Worm (Caenorhabditis elegans) whole organism, midembryonic: Measurements from ENCODE around the gene slc-36.5.
"Not testable (repeated sequence)": the region's sequence is repeated elsewhere in the genome, so short reads cannot be mapped to it uniquely, and the experiment has no call there.

Experiments
- cog-1 ChIP-seq: sonication (generic microtip); optimal IDR thresholded peaks from 2 replicates; lab custom pipeline; 2016; ENCODE audit warnings: missing genetic modification characterization, missing compliant biosample characterization
- flt-1 ChIP-seq: fragments of 200-800 bp; sonication (Bioruptor generic); IDR thresholded peaks from 2 replicates; pipeline ENCODE4 v1.3.6; 2022; ENCODE audit warnings: missing genetic modification characterization, missing compliant biosample characterization
- klf-2 ChIP-seq: fragments of 200-800 bp; sonication (Bioruptor generic); conservative IDR thresholded peaks from 2 replicates; pipeline ENCODE4 v1.3.6; 2022; ENCODE audit warnings: missing genetic modification reagents, missing genetic modification characterization, missing compliant biosample characterization
- med-1 ChIP-seq: sonication (generic microtip); optimal IDR thresholded peaks from 2 replicates; lab custom pipeline; 2017; ENCODE audit warnings: missing genetic modification characterization, mild to moderate bottlenecking, missing compliant biosample characterization, antibody characterized with exemption, missing genetic modification reagents; ENCODE audit not compliant: insufficient read depth
- ref-1 ChIP-seq: fragments of 200-800 bp; sonication (Bioruptor generic); conservative IDR thresholded peaks from 2 replicates; pipeline ENCODE4 v1.3.6; 2022; ENCODE audit warnings: missing genetic modification reagents, missing genetic modification characterization, missing compliant biosample characterization
- tab-1 ChIP-seq: fragments of 200-800 bp; sonication (Bioruptor generic); IDR thresholded peaks from 2 replicates; pipeline ENCODE4 v1.3.6; 2022; ENCODE audit warnings: missing genetic modification characterization, missing compliant biosample characterization
- ztf-29 ChIP-seq: fragments of 200-800 bp; sonication (Bioruptor generic); IDR thresholded peaks from 2 replicates; pipeline ENCODE4 v1.3.6; 2022; ENCODE audit warnings: missing genetic modification reagents, missing genetic modification characterization, missing compliant biosample characterization

ce11 chrII:6907657-6908056 lies 30.8 kb upstream of the slc-36.5 start, which contains the start of gene B0252.3:
- not testable (repeated sequence) for TF ChIP-seq med-1 (GFP tag; lab: Kevin White, UChicago); ref-1 (GFP tag; lab: Robert Waterston, UW); flt-1 (GFP tag; lab: Robert Waterston, UW); klf-2 (GFP tag; lab: Robert Waterston, UW); cog-1 (tag; lab: Kevin White, UChicago); ztf-29 (GFP tag; lab: Robert Waterston, UW); tab-1
